Worm (Caenorhabditis elegans): ENCODE measurements around the gene F46C5.9.

DNA sequence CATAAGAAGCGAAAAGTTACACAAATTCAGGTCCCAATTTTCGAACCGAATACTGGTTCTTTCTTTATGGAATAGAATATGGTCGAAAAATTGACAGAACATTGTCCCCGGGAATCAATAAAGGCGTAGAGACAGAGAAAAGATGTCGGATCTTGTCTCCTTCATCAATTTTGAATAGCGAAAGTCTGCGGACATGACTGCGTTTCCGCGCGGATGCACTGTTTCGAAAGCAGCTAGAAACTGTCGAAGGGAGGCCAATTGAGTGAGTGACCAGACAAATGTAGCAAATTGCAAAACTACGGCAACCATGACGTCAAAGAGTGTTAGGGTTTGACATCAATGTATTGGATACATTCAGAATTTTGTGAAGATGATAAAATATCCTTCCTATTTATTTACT, 46.0 kb upstream of the F46C5.9 start:
- TF ChIP-seq nhr-179 (tag; optimal IDR thresholded peaks at IDR 0.05) (no peak), ceh-91 (GFP tag; IDR thresholded peaks at IDR 0.05) (no peak), nfya-2 (GFP tag; IDR thresholded peaks at IDR 0.05) (no peak), hrde-1 (tag; optimal IDR thresholded peaks at IDR 0.05; ENCODE audit: borderline replicate concordance) (no peak), ama-1 (optimal IDR thresholded peaks at IDR 0.05) (no peak), ama-1 (GFP tag; optimal IDR thresholded peaks at IDR 0.05) (no peak), dpl-1 (GFP tag; optimal IDR thresholded peaks at IDR 0.05) (no peak), unc-62 (GFP tag; optimal IDR thresholded peaks at IDR 0.05) (no peak), B0336.3 (GFP tag; IDR thresholded peaks at IDR 0.05) (no peak), somi-1 (GFP tag; optimal IDR thresholded peaks at IDR 0.05) (no peak), B0261.1 (tag; optimal IDR thresholded peaks at IDR 0.05) (no peak), Y67H2A.10 (GFP tag; conservative IDR thresholded peaks at IDR 0.05) (no peak), hlh-26 (GFP tag; conservative IDR thresholded peaks at IDR 0.05) (no peak), nhr-27 (tag; optimal IDR thresholded peaks at IDR 0.05) (no peak)
